Fruit fly (Drosophila melanogaster) whole organism, embryonic: ENCODE results near the gene CG8173.
A peak's percentile ranks its signal among the peaks of the same experiment; 100 is the strongest.

Experiments used
- BEAF-32 ChIP-seq: fragments of 200-800 bp; sonication (Bioruptor generic); optimal IDR thresholded peaks from 3 replicates; lab custom pipeline; 2017; ENCODE audit warnings: missing biosample characterization, missing genetic modification characterization, mild to moderate bottlenecking, moderate library complexity, missing genetic modification reagents
- CG10654 ChIP-seq: fragments of 200-800 bp; sonication (Bioruptor generic); optimal IDR thresholded peaks from 2 replicates; lab custom pipeline; 2016; ENCODE audit warnings: missing biosample characterization, missing genetic modification characterization
- CG12769 ChIP-seq: fragments of 200-800 bp; sonication (Bioruptor generic); optimal IDR thresholded peaks from 2 replicates; lab custom pipeline; 2019; ENCODE audit warnings: missing biosample characterization, mild to moderate bottlenecking, missing genetic modification characterization, moderate library complexity
- CG14860 ChIP-seq: fragments of 200-800 bp; sonication (Bioruptor generic); IDR thresholded peaks from 3 replicates; pipeline ENCODE4 v1.3.6; 2022; ENCODE audit warnings: missing biosample characterization, missing genetic modification characterization; ENCODE audit not compliant: partially characterized antibody
- CG1647 ChIP-seq: fragments of 200-800 bp; sonication (Bioruptor generic); optimal IDR thresholded peaks from 3 replicates; lab custom pipeline; 2016; ENCODE audit warnings: missing biosample characterization, missing genetic modification characterization
- CG16779 ChIP-seq: fragments of 200-800 bp; sonication (Bioruptor generic); IDR thresholded peaks from 2 replicates; pipeline ENCODE4 v1.3.6; 2022; ENCODE audit warnings: missing biosample characterization, missing genetic modification characterization
- CG2202 ChIP-seq: fragments of 200-800 bp; sonication (Bioruptor generic); optimal IDR thresholded peaks from 2 replicates; lab custom pipeline; 2018; ENCODE audit warnings: missing biosample characterization, mild to moderate bottlenecking, missing genetic modification characterization
- CG3065 ChIP-seq: fragments of 200-800 bp; sonication (Bioruptor generic); optimal IDR thresholded peaks from 2 replicates; lab custom pipeline; 2016; ENCODE audit warnings: missing biosample characterization, missing genetic modification characterization
- CG3847 ChIP-seq: fragments of 200-800 bp; sonication (Bioruptor generic); IDR thresholded peaks from 2 replicates; pipeline ENCODE4 v1.3.6; 2022; ENCODE audit warnings: missing biosample characterization, missing genetic modification characterization
- CG6654 ChIP-seq: fragments of 200-800 bp; sonication (Bioruptor generic); optimal IDR thresholded peaks from 2 replicates; lab custom pipeline; 2017; ENCODE audit warnings: missing biosample characterization, mild to moderate bottlenecking, missing genetic modification characterization
- CG6689 ChIP-seq: fragments of 200-800 bp; sonication (Bioruptor generic); IDR thresholded peaks from 2 replicates; pipeline ENCODE4 v1.3.6; 2022; ENCODE audit warnings: missing biosample characterization, missing genetic modification characterization
- CG7556 ChIP-seq: fragments of 200-800 bp; sonication (Bioruptor generic); optimal IDR thresholded peaks from 2 replicates; lab custom pipeline; 2017; ENCODE audit warnings: missing biosample characterization, mild to moderate bottlenecking, missing genetic modification characterization
- CG7786 ChIP-seq: fragments of 200-800 bp; sonication (Bioruptor generic); optimal IDR thresholded peaks from 2 replicates; lab custom pipeline; 2016; ENCODE audit warnings: missing biosample characterization, missing genetic modification characterization
- CG7839 ChIP-seq: fragments of 200-800 bp; sonication (Bioruptor generic); optimal IDR thresholded peaks from 3 replicates; lab custom pipeline; 2018; ENCODE audit warnings: missing biosample characterization, mild to moderate bottlenecking, missing genetic modification characterization, moderate library complexity
- CG8281 ChIP-seq: fragments of 200-800 bp; sonication (Bioruptor generic); optimal IDR thresholded peaks from 2 replicates; lab custom pipeline; 2018; ENCODE audit warnings: missing biosample characterization, mild to moderate bottlenecking, missing genetic modification characterization, moderate library complexity
- CG8924 ChIP-seq: fragments of 200-800 bp; optimal IDR thresholded peaks from 3 replicates; lab custom pipeline; 2019; ENCODE audit warnings: missing biosample characterization, mild to moderate bottlenecking, missing genetic modification characterization, moderate library complexity
- CG9215 ChIP-seq: fragments of 200-800 bp; sonication (Bioruptor generic); IDR thresholded peaks from 2 replicates; pipeline ENCODE4 v1.3.6; 2022; ENCODE audit warnings: missing biosample characterization, missing genetic modification characterization
- CG9727 ChIP-seq: fragments of 200-800 bp; sonication (Bioruptor generic); optimal IDR thresholded peaks from 3 replicates; lab custom pipeline; 2017; ENCODE audit warnings: missing biosample characterization, mild to moderate bottlenecking, missing genetic modification characterization
- CrebB ChIP-seq: fragments of 200-800 bp; sonication (Bioruptor generic); optimal IDR thresholded peaks from 3 replicates; lab custom pipeline; 2018; ENCODE audit warnings: missing biosample characterization, mild to moderate bottlenecking, missing genetic modification characterization
- Dfd ChIP-seq, 2 experiments: fragments of >200 bp; optimal IDR thresholded peaks; 2 replicates each; lab custom pipeline; 2017; ENCODE audit warnings: missing biosample characterization in 2 of 2, missing genetic modification characterization in 2 of 2
- ERR ChIP-seq: fragments of 200-800 bp; sonication (Bioruptor generic); optimal IDR thresholded peaks from 2 replicates; lab custom pipeline; 2016; ENCODE audit warnings: missing biosample characterization, missing genetic modification characterization
- Hr39 ChIP-seq: fragments of >200 bp; optimal IDR thresholded peaks from 2 replicates; lab custom pipeline; 2017
- Jarid2 ChIP-seq: fragments of 200-800 bp; sonication (Bioruptor generic); optimal IDR thresholded peaks from 3 replicates; lab custom pipeline; 2017; ENCODE audit warnings: mild to moderate bottlenecking, missing biosample characterization, missing genetic modification reagents, missing genetic modification characterization
- Mrtf ChIP-seq: fragments of 200-800 bp; sonication (Bioruptor generic); IDR thresholded peaks from 3 replicates; pipeline ENCODE4 v1.3.6; 2022; ENCODE audit warnings: missing biosample characterization, missing genetic modification characterization
- Neu2 ChIP-seq: fragments of 200-800 bp; sonication (Bioruptor generic); optimal IDR thresholded peaks from 3 replicates; lab custom pipeline; 2016; ENCODE audit warnings: missing biosample characterization, missing genetic modification characterization, borderline replicate concordance
- Nf-YA ChIP-seq: fragments of 200-800 bp; sonication (Bioruptor generic); IDR thresholded peaks from 2 replicates; pipeline ENCODE4 v1.3.6; 2022; ENCODE audit warnings: missing biosample characterization, missing genetic modification characterization
- Ravus ChIP-seq: fragments of 200-800 bp; sonication (Bioruptor generic); IDR thresholded peaks from 2 replicates; pipeline ENCODE4 v1.3.6; 2022; ENCODE audit warnings: missing biosample characterization, missing genetic modification characterization
- Spps ChIP-seq: fragments of 200-800 bp; sonication (Bioruptor generic); optimal IDR thresholded peaks from 2 replicates; lab custom pipeline; 2018; ENCODE audit warnings: missing biosample characterization, mild to moderate bottlenecking, missing genetic modification characterization
- Sry-δ ChIP-seq: fragments of 200-800 bp; sonication (Bioruptor generic); optimal IDR thresholded peaks from 2 replicates; lab custom pipeline; 2016; ENCODE audit warnings: missing biosample characterization, missing genetic modification characterization
- bigmax ChIP-seq: fragments of 200-800 bp; sonication (Bioruptor generic); optimal IDR thresholded peaks from 2 replicates; lab custom pipeline; 2018; ENCODE audit warnings: missing biosample characterization, mild to moderate bottlenecking, missing genetic modification characterization
- bsh ChIP-seq, 2 experiments: fragments of 200-800 bp; sonication (Bioruptor generic); optimal IDR thresholded peaks; 2 replicates each; lab custom pipeline; 2017 to 2018; ENCODE audit warnings: mild to moderate bottlenecking in 2 of 2, missing biosample characterization in 2 of 2, missing genetic modification characterization in 2 of 2, moderate library complexity in 1 of 2
- eyg ChIP-seq: fragments of 200-800 bp; sonication (Bioruptor generic); optimal IDR thresholded peaks from 3 replicates; lab custom pipeline; 2016; ENCODE audit warnings: missing biosample characterization, missing genetic modification characterization
- fd3F ChIP-seq: fragments of 200-800 bp; sonication (Bioruptor generic); optimal IDR thresholded peaks from 2 replicates; lab custom pipeline; 2018; ENCODE audit warnings: missing biosample characterization, mild to moderate bottlenecking, missing genetic modification characterization, moderate library complexity
- grn ChIP-seq: fragments of 200-800 bp; sonication (Bioruptor generic); optimal IDR thresholded peaks from 3 replicates; lab custom pipeline; 2017; ENCODE audit warnings: missing biosample characterization, missing genetic modification characterization
- hbn ChIP-seq: fragments of 200-800 bp; sonication (Bioruptor generic); IDR thresholded peaks from 2 replicates; pipeline ENCODE4 v1.3.6; 2022; ENCODE audit warnings: missing biosample characterization, missing genetic modification characterization; ENCODE audit not compliant: partially characterized antibody
- hth ChIP-seq: fragments of >200 bp; optimal IDR thresholded peaks from 2 replicates; lab custom pipeline; 2017; ENCODE audit warnings: inconsistent platforms
- inv ChIP-seq: fragments of 200-800 bp; sonication (Bioruptor generic); IDR thresholded peaks from 2 replicates; pipeline ENCODE4 v1.3.6; 2022; ENCODE audit warnings: missing biosample characterization, missing genetic modification characterization; ENCODE audit not compliant: partially characterized antibody
- jigr1 ChIP-seq: fragments of 200-800 bp; sonication (Bioruptor generic); IDR thresholded peaks from 3 replicates; pipeline ENCODE4 v1.3.6; 2022; ENCODE audit warnings: missing biosample characterization, missing genetic modification characterization
- ken ChIP-seq: fragments of 200-800 bp; sonication (Bioruptor generic); IDR thresholded peaks from 3 replicates; pipeline ENCODE4 v1.3.6; 2022; ENCODE audit warnings: missing biosample characterization, missing genetic modification characterization
- nerfin-1 ChIP-seq: fragments of 200-800 bp; sonication (Bioruptor generic); optimal IDR thresholded peaks from 3 replicates; lab custom pipeline; 2019; ENCODE audit warnings: missing biosample characterization, mild to moderate bottlenecking, missing genetic modification characterization, moderate library complexity
- nerfin-2 ChIP-seq: fragments of 200-800 bp; sonication (Bioruptor generic); IDR thresholded peaks from 2 replicates; pipeline ENCODE4 v1.3.6; 2022; ENCODE audit warnings: missing biosample characterization, missing genetic modification characterization; ENCODE audit not compliant: partially characterized antibody
- psq ChIP-seq: fragments of 200-800 bp; sonication (Bioruptor generic); optimal IDR thresholded peaks from 2 replicates; lab custom pipeline; 2017; ENCODE audit warnings: missing biosample characterization, missing genetic modification characterization
- pum ChIP-seq: fragments of 200-800 bp; sonication (Bioruptor generic); optimal IDR thresholded peaks from 2 replicates; lab custom pipeline; 2016; ENCODE audit warnings: missing biosample characterization, missing genetic modification characterization
- repo ChIP-seq: fragments of 200-800 bp; sonication (Bioruptor generic); optimal IDR thresholded peaks from 2 replicates; lab custom pipeline; 2016; ENCODE audit warnings: missing biosample characterization, missing genetic modification characterization
- sima ChIP-seq: fragments of 200-800 bp; sonication (Bioruptor generic); optimal IDR thresholded peaks from 2 replicates; lab custom pipeline; 2016; ENCODE audit warnings: missing biosample characterization, missing genetic modification characterization
- tap ChIP-seq: fragments of 200-800 bp; optimal IDR thresholded peaks from 3 replicates; lab custom pipeline; 2019; ENCODE audit warnings: missing biosample characterization, mild to moderate bottlenecking, missing genetic modification characterization, moderate library complexity
- tio ChIP-seq: fragments of 200-800 bp; sonication (Bioruptor generic); optimal IDR thresholded peaks from 2 replicates; lab custom pipeline; 2017; ENCODE audit warnings: missing biosample characterization, missing genetic modification characterization, inconsistent platforms
- wek ChIP-seq: fragments of 200-800 bp; sonication (Bioruptor generic); optimal IDR thresholded peaks from 3 replicates; lab custom pipeline; 2018; ENCODE audit warnings: missing biosample characterization, mild to moderate bottlenecking, missing genetic modification characterization, moderate library complexity
- zen ChIP-seq: fragments of 200-800 bp; sonication (Bioruptor generic); optimal IDR thresholded peaks from 3 replicates; lab custom pipeline; 2018; ENCODE audit warnings: missing biosample characterization, mild to moderate bottlenecking, missing genetic modification characterization, moderate library complexity
- zen2 ChIP-seq: fragments of 200-800 bp; sonication (Bioruptor generic); IDR thresholded peaks from 3 replicates; pipeline ENCODE4 v1.3.6; 2022; ENCODE audit warnings: missing biosample characterization, missing genetic modification characterization; ENCODE audit not compliant: partially characterized antibody
- zfh1 ChIP-seq: fragments of 200-800 bp; sonication (Bioruptor generic); IDR thresholded peaks from 3 replicates; pipeline ENCODE4 v1.3.6; 2022; ENCODE audit warnings: missing biosample characterization, missing genetic modification characterization

CG8173 gene

dm6 chrX:17751658-17752057 is 42.2 kb upstream of the CG8173 start (continued):
- TF ChIP-seq CG8281 (no peak), bigmax (GFP tag; lab: Kevin White, UChicago) (no peak), nerfin-1 (no peak), Jarid2 (GFP tag; lab: Kevin White, UChicago) (peak; percentile 19), CG7556 (GFP tag; lab: Kevin White, UChicago) (no peak), ken (GFP tag; lab: Robert Waterston, UW) (peak; percentile 62; the same call in 2 of the 3 replicates), CG16779 (no peak), CG7839 (tag; lab: Kevin White, UChicago) (peak; percentile 51), CG6689 (GFP tag; lab: Robert Waterston, UW) (no peak), CG1647 (GFP tag; lab: Kevin White, UChicago) (peak; percentile 9), wek (no peak), Hr39 (no peak), fd3F (GFP tag; lab: Kevin White, UChicago) (peak; percentile 6), Sry-δ (GFP tag; lab: Kevin White, UChicago) (peak; percentile 11), zen2 (GFP tag; lab: Robert Waterston, UW) (no peak), Nf-YA (GFP tag; lab: Robert Waterston, UW) (no peak), tio (GFP tag; lab: Kevin White, UChicago) (no peak), CG12769 (no peak), zen (tag; lab: Kevin White, UChicago) (peak; percentile 19), nerfin-2 (GFP tag; lab: Robert Waterston, UW) (no peak), hth (lab: Kevin White, UChicago) (no peak), tap (tag; lab: Kevin White, UChicago) (no peak), jigr1 (GFP tag; lab: Robert Waterston, UW) (no peak), CG14860 (GFP tag; lab: Robert Waterston, UW) (no peak), hbn (no peak), BEAF-32 (GFP tag; lab: Kevin White, UChicago) (no peak), pum (GFP tag; lab: Kevin White, UChicago) (peak; percentile 58), CrebB (tag; lab: Kevin White, UChicago) (no peak), Ravus (no peak), CG9215 (GFP tag; lab: Robert Waterston, UW) (peak; percentile 24; the same call in 1 of the 2 replicates), CG10654 (GFP tag; lab: Kevin White, UChicago) (no peak), CG8924 (tag; lab: Kevin White, UChicago) (no peak), Spps (tag; lab: Kevin White, UChicago) (no peak), CG2202 (tag; lab: Kevin White, UChicago) (no peak), psq (GFP tag; lab: Kevin White, UChicago) (no peak), grn (GFP tag; lab: Kevin White, UChicago) (no peak), zfh1 (GFP tag; lab: Robert Waterston, UW) (peak; percentile 73), Neu2 (GFP tag; lab: Kevin White, UChicago) (no peak), Dfd (GFP tag; optimal IDR thresholded peaks at IDR 0.05; lab: Kevin White, UChicago) (no peak), CG3065 (GFP tag; lab: Kevin White, UChicago) (no peak), CG3847 (peak; percentile 53), ERR (GFP tag; lab: Kevin White, UChicago) (no peak), inv (0 out of 2 replicates have a peak, but pooled peaks have one; percentile 22), CG6654 (GFP tag; lab: Kevin White, UChicago) (no peak), CG9727 (no peak), bsh (GFP tag; optimal IDR thresholded peaks at IDR 0.05; lab: Kevin White, UChicago) (peak in 1 of 2 experiments; percentile 0), repo (peak; percentile 20), Mrtf (peak; percentile 33; the same call in 1 of the 3 replicates), CG7786 (GFP tag; lab: Kevin White, UChicago) (peak; percentile 45), sima (GFP tag; lab: Kevin White, UChicago) (no peak), eyg (GFP tag; lab: Kevin White, UChicago) (no peak)
